Worm (Caenorhabditis elegans) whole organism, late embryonic: Measurements from ENCODE around the gene nhr-100.

ENCODE experiments used
- T23F11.4 ChIP-seq: fragments of 200-800 bp; sonication (Bioruptor generic); optimal IDR thresholded peaks from 2 replicates; lab custom pipeline; 2018; ENCODE audit warnings: mild to moderate bottlenecking, missing genetic modification characterization, missing compliant biosample characterization
- elt-2 ChIP-seq: sonication (generic microtip); optimal IDR thresholded peaks from 2 replicates; lab custom pipeline; 2016; ENCODE audit warnings: missing genetic modification reagents, missing genetic modification characterization, missing compliant biosample characterization
- ets-4 ChIP-seq: sonication (generic microtip); optimal IDR thresholded peaks from 2 replicates; lab custom pipeline; 2016; ENCODE audit warnings: missing genetic modification characterization, missing compliant biosample characterization
- gmeb-2 ChIP-seq: sonication (generic microtip); optimal IDR thresholded peaks from 2 replicates; lab custom pipeline; 2016; ENCODE audit warnings: missing genetic modification characterization, inconsistent platforms, missing compliant biosample characterization
- hlh-13 ChIP-seq: fragments of 200-800 bp; sonication (Bioruptor generic); optimal IDR thresholded peaks from 2 replicates; lab custom pipeline; 2018; ENCODE audit warnings: mild to moderate bottlenecking, missing genetic modification characterization, missing compliant biosample characterization
- npax-4 ChIP-seq: sonication (generic microtip); optimal IDR thresholded peaks from 2 replicates; lab custom pipeline; 2016; ENCODE audit warnings: missing genetic modification characterization, missing compliant biosample characterization
- odd-2 ChIP-seq: sonication (generic microtip); optimal IDR thresholded peaks from 2 replicates; lab custom pipeline; 2017; ENCODE audit warnings: antibody characterized with exemption, mild to moderate bottlenecking, missing genetic modification characterization, missing compliant biosample characterization
- pat-9 ChIP-seq: fragments of 200-800 bp; sonication (Bioruptor generic); optimal IDR thresholded peaks from 2 replicates; lab custom pipeline; 2018; ENCODE audit warnings: mild to moderate bottlenecking, missing genetic modification characterization, moderate library complexity, missing compliant biosample characterization
- pha-4 ChIP-seq: fragments of 150-350 bp; optimal IDR thresholded peaks from 2 replicates; lab custom pipeline; 2018; ENCODE audit warnings: missing biosample characterization, missing genetic modification reagents, missing genetic modification characterization
- pqm-1 ChIP-seq: sonication (generic microtip); optimal IDR thresholded peaks from 2 replicates; lab custom pipeline; 2016; ENCODE audit warnings: missing genetic modification characterization, missing compliant biosample characterization
- ttx-3 ChIP-seq: sonication (generic microtip); optimal IDR thresholded peaks from 2 replicates; lab custom pipeline; 2016; ENCODE audit warnings: missing genetic modification reagents, missing genetic modification characterization, missing compliant biosample characterization
- zip-5 ChIP-seq: sonication (generic microtip); optimal IDR thresholded peaks from 2 replicates; lab custom pipeline; 2016; ENCODE audit warnings: missing genetic modification characterization, missing compliant biosample characterization

DNA sequence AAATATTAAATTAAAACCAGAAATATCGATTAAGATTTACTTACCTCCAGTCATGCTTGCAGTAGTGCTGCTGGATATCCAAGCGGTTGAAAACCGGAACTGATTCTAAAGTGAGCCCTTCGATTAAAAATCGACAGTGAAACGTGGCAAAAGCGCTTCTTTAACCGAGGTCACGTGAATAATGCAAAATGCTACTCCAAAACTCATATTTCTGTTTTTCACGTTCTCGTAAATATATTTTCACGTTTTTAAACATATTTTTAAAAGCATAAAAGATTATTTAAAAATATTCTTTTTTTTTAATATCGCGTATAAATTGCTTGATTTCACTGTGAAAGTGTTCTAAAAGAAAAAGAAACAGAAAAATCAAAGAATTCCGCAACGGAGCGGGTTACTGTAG, 19.3 kb upstream of the nhr-100 start, which contains the start of gene ant-1.3:
- no peak for TF ChIP-seq npax-4 (tag; lab: Kevin White, UChicago)
- no peak for TF ChIP-seq pat-9 (tag; lab: Kevin White, UChicago)
- no peak for TF ChIP-seq gmeb-2 (tag; lab: Kevin White, UChicago)
- TF ChIP-seq ttx-3 (tag; lab: Kevin White, UChicago), result no peak
- no peak for TF ChIP-seq hlh-13 (GFP tag; lab: Kevin White, UChicago)
- no peak for TF ChIP-seq ets-4 (tag; lab: Kevin White, UChicago)
- no peak for TF ChIP-seq odd-2
- TF ChIP-seq elt-2 (tag; lab: Kevin White, UChicago), result no peak
- TF ChIP-seq T23F11.4 (GFP tag; lab: Kevin White, UChicago), result no peak
- no peak for TF ChIP-seq pha-4 (tag; lab: Kevin White, UChicago)
- TF ChIP-seq zip-5, result no peak
- no peak for TF ChIP-seq pqm-1
